Fruit fly (Drosophila melanogaster): Measurements from ENCODE around the gene kto.

kto gene

dm6 chr3L:19807103-19807502, 29.3 kb upstream of the kto start, which contains the start of the genes CG14104 and Kap-alpha1 (continued):
- TF ChIP-seq CG3995 (GFP tag; optimal IDR thresholded peaks at IDR 0.05): no peak
- TF ChIP-seq CG16815 (GFP tag; optimal IDR thresholded peaks at IDR 0.05): no peak
- TF ChIP-seq CG12659 (GFP tag; optimal IDR thresholded peaks at IDR 0.05): peak; percentile 42
- TF ChIP-seq otp (GFP tag; IDR thresholded peaks at IDR 0.05): no peak
- no peak for TF ChIP-seq lola (GFP tag; optimal IDR thresholded peaks at IDR 0.05)
- no peak for TF ChIP-seq dmrt11E (tag; optimal IDR thresholded peaks at IDR 0.05)
- TF ChIP-seq Atf3 (GFP tag; optimal IDR thresholded peaks at IDR 0.05): no peak
- TF ChIP-seq seq (GFP tag; IDR thresholded peaks at IDR 0.05): no peak
- TF ChIP-seq phol (tag; optimal IDR thresholded peaks at IDR 0.05): peak; percentile 22
- no peak for TF ChIP-seq CG11723 (GFP tag; optimal IDR thresholded peaks at IDR 0.05)
- no peak for TF ChIP-seq Fer2 (tag; optimal IDR thresholded peaks at IDR 0.05)
- TF ChIP-seq lmd (GFP tag; IDR thresholded peaks at IDR 0.05): no peak
- TF ChIP-seq CG7372 (GFP tag; IDR thresholded peaks at IDR 0.05): no peak
- TF ChIP-seq Hmr (GFP tag; optimal IDR thresholded peaks at IDR 0.05): no peak
- no peak for TF ChIP-seq CG14050 (GFP tag; IDR thresholded peaks at IDR 0.05)
- TF ChIP-seq fd102C (GFP tag; optimal IDR thresholded peaks at IDR 0.05): no peak
- no peak for TF ChIP-seq CG17385 (GFP tag; optimal IDR thresholded peaks at IDR 0.05)
- TF ChIP-seq zfh2 (GFP tag; optimal IDR thresholded peaks at IDR 0.05): no peak
- peak; percentile 45; the same call in 1 of the 3 replicates for TF ChIP-seq CG34422 (GFP tag; IDR thresholded peaks at IDR 0.05)
- no peak for TF ChIP-seq CG11456 (GFP tag; IDR thresholded peaks at IDR 0.05)
- TF ChIP-seq vfl (GFP tag; optimal IDR thresholded peaks at IDR 0.05): no peak
- no peak for TF ChIP-seq Meics (GFP tag; optimal IDR thresholded peaks at IDR 0.05)
- TF ChIP-seq HHEX (GFP tag; optimal IDR thresholded peaks at IDR 0.05): no peak
- TF ChIP-seq CG2129 (GFP tag; IDR thresholded peaks at IDR 0.05; ENCODE audit: partially characterized antibody): peak; percentile 21; the same call in 1 of the 2 replicates
- peak; percentile 31 for TF ChIP-seq Dp (GFP tag; optimal IDR thresholded peaks at IDR 0.05)
- TF ChIP-seq sd (tag; optimal IDR thresholded peaks at IDR 0.05): no peak
- TF ChIP-seq CG1602 (GFP tag; optimal IDR thresholded peaks at IDR 0.05): no peak
- TF ChIP-seq CG30020 (tag; optimal IDR thresholded peaks at IDR 0.05): peak; percentile 40
- TF ChIP-seq CG33213 (GFP tag; optimal IDR thresholded peaks at IDR 0.05): no peak
- TF ChIP-seq fu2 (GFP tag; optimal IDR thresholded peaks at IDR 0.05): no peak
- peak; percentile 88 for TF ChIP-seq chinmo (GFP tag; IDR thresholded peaks at IDR 0.05; ENCODE audit: partially characterized antibody)
- no peak for TF ChIP-seq cwo (GFP tag; optimal IDR thresholded peaks at IDR 0.05)
- no peak for TF ChIP-seq dpn (GFP tag; optimal IDR thresholded peaks at IDR 0.05)
- TF ChIP-seq Optix (GFP tag; IDR thresholded peaks at IDR 0.05): no peak
- TF ChIP-seq D (optimal IDR thresholded peaks at IDR 0.05): peak; percentile 43
- no peak for TF ChIP-seq D (GFP tag; optimal IDR thresholded peaks at IDR 0.05)
- TF ChIP-seq CG17568 (GFP tag; optimal IDR thresholded peaks at IDR 0.05): no peak
- no peak for TF ChIP-seq ac (GFP tag; optimal IDR thresholded peaks at IDR 0.05)
- TF ChIP-seq tna (GFP tag; IDR thresholded peaks at IDR 0.05; ENCODE audit: partially characterized antibody): peak; percentile 43; the same call in 1 of the 2 replicates
- TF ChIP-seq lov (optimal IDR thresholded peaks at IDR 0.05): no peak
- TF ChIP-seq lov (GFP tag; IDR thresholded peaks at IDR 0.05): no peak
- no peak for TF ChIP-seq ci (GFP tag; IDR thresholded peaks at IDR 0.05)
- no peak for TF ChIP-seq org-1 (GFP tag; optimal IDR thresholded peaks at IDR 0.05)
- no peak for TF ChIP-seq Asciz (GFP tag; optimal IDR thresholded peaks at IDR 0.05)
- no peak for TF ChIP-seq gce (GFP tag; IDR thresholded peaks at IDR 0.05)
- no peak for TF ChIP-seq CG4360 (GFP tag; IDR thresholded peaks at IDR 0.05)
- no peak for TF ChIP-seq H15 (GFP tag; IDR thresholded peaks at IDR 0.05)
- no peak for TF ChIP-seq jumu (GFP tag; optimal IDR thresholded peaks at IDR 0.05)
- no peak for TF ChIP-seq HLHmδ (GFP tag; optimal IDR thresholded peaks at IDR 0.05)
- no peak for TF ChIP-seq Atf-2 (GFP tag; optimal IDR thresholded peaks at IDR 0.05)
- peak; percentile 30 for TF ChIP-seq CG17186 (GFP tag; optimal IDR thresholded peaks at IDR 0.05)

All from whole organism, embryonic.